Worm (Caenorhabditis elegans): Measurements from ENCODE around the gene C29F5.1.

C29F5.1 gene

DNA sequence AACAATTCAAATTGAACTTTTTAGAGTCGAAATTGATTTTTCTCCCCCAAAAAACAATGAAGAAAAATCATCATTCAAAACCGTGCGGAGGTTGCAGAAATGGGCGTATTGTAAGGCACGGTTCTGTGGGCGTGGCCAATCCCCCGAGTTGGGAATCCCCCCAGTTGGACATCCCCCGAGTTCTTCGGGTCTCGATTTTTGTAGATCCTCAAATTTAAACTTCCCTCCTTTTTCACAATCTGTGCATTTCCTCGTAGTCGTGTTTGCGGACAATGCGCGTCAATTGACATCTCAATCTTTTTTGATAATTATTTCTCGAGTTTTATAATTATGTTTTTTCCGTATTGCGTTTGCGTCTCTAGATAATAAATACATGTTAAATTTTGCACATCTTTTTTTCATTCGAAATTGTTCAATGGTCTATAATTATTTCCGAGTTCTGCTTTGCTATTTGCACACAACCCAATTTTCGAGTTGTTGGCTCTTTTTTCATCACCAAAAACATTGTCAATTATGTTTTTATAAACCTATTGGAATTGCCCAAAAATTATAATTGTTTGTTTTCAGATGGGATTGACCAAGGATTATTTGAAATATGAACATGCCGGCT lies 33.4 kb upstream of the C29F5.1 start, which contains the start of gene F13H8.2 (continued):
- TF ChIP-seq mab-9 (GFP tag; IDR thresholded peaks at IDR 0.05) (peak; percentile 83), lin-14 (GFP tag; optimal IDR thresholded peaks at IDR 0.05) (peak; percentile 75), grh-1 (GFP tag; IDR thresholded peaks at IDR 0.05) (peak; percentile 82), nhr-19 (GFP tag; conservative IDR thresholded peaks at IDR 0.05) (peak; percentile 89), efl-1 (optimal IDR thresholded peaks at IDR 0.05) (peak; percentile 97 to 99), efl-1 (GFP tag; optimal IDR thresholded peaks at IDR 0.05 in 1 of 2) (peak; percentile 98 to 100)

DNA sequence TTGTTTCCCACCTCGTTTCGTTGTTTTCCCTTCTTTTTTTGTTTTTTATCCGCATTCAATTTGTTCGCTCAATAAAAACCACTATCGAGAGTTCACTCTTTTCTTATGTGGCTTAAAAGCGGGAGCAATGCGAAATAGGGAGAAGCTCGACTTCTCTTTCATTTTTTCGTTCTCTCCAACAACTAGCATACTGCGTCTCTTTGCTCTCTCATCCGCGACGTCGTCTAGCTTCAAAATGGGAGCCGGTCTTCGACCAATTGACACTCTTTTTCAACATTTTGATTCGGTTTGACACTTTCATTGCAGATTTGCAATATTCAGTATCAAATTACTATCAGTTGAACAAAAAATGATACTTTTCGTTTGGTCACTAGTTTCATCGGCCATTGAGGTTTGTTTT lies 29.4 kb upstream of the C29F5.1 start, which contains the start of gene bpl-1:
bpl-1 (plus strand) TSS at position 301 of the 400 bp plus-strand sequence.
- TF ChIP-seq efl-1 (optimal IDR thresholded peaks at IDR 0.05) (peak; percentile 3 to 9), efl-1 (GFP tag; optimal IDR thresholded peaks at IDR 0.05 in 1 of 2) (no peak), aly-2 (tag; optimal IDR thresholded peaks at IDR 0.05) (no peak), ceh-82 (tag; optimal IDR thresholded peaks at IDR 0.05) (peak in 1 of 3 experiments; percentile 2), nhr-76 (tag; optimal IDR thresholded peaks at IDR 0.05) (no peak), dpl-1 (GFP tag; optimal IDR thresholded peaks at IDR 0.05) (peak in 1 of 3 experiments; percentile 10), lsy-2 (tag; optimal IDR thresholded peaks at IDR 0.05) (peak in 1 of 2 experiments; percentile 1), lin-14 (GFP tag; optimal IDR thresholded peaks at IDR 0.05) (peak; percentile 28)

DNA sequence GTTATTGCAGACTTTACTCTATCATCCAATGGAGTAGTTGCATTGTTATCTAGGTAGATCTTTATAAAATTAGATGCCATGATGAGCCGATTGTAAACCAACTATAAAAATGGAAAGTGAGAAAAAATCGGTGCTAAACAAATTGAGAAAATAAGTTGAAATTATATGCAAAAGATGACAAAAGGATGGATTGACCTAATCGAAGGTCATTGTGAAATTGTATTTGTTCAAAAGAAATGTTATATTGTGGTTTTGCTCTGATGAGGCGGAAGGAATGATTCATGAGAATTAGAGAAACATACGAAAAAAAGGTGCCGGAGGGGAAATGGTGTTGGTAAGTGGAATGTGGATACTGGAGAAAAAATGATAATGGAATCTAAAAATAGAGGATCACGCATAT lies 22.3 kb upstream of the C29F5.1 start, which contains the start of gene scly-1:
scly-1 (minus strand) TSS at position 101 of the 400 bp plus-strand sequence.
- TF ChIP-seq lin-15B (tag; optimal IDR thresholded peaks at IDR 0.05) (no peak), efl-1 (optimal IDR thresholded peaks at IDR 0.05) (no peak), efl-1 (GFP tag; optimal IDR thresholded peaks at IDR 0.05 in 1 of 2) (peak in 1 of 2 experiments; percentile 87)

DNA sequence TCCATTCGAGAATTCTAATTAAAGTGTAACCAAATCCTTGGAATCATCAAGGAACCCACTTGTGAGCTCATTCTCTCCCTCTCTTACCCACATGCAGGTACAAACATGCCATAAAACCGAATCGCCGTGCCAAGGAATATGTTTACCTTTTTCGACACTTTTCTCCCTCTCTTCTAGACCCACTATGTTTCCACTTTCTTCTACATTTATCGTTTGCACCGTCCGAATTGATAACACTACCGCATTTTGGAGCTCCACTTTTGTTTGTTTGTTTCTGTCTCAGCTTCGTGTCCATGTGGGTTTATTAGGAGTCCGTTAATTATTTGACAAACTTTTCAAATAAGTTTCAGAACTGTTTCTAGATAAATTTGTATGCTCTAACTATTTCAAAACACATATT lies 21.4 kb upstream of the C29F5.1 start:
- TF ChIP-seq fos-1 (tag; optimal IDR thresholded peaks at IDR 0.05) (no peak), elt-2 (tag; optimal IDR thresholded peaks at IDR 0.05) (peak; percentile 38)

DNA sequence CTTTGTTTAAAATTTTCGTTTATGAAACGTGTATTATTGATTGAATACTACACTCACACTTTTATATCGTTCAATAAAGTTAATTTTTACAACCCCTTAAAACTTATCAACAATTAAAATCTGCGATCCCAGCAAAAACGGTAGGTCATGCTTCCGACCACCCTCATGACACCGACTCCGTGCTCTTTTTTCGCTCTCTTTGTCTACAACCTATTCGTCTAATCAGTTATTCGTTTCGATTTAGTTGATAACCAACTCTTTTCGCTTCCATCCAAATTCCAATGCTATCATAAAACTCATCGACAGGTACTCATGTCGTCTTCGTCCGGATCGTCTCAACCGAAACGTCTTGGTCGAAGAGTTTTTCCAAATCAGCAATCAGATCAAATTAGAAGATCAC lies 20.3 kb upstream of the C29F5.1 start, which contains the start of gene F13H8.1:
F13H8.1 (plus strand) TSS at position 311 of the 400 bp plus-strand sequence.
- TF ChIP-seq lin-35 (GFP tag; optimal IDR thresholded peaks at IDR 0.05) = peak in 1 of 2 experiments; percentile 8
- peak; percentile 29 for TF ChIP-seq pqm-1 (tag; optimal IDR thresholded peaks at IDR 0.05)
- TF ChIP-seq skn-1 (tag; optimal IDR thresholded peaks at IDR 0.05) = no peak
- peak; percentile 54 for TF ChIP-seq elt-2 (tag; optimal IDR thresholded peaks at IDR 0.05)
- no peak for TF ChIP-seq mdl-1 (tag; optimal IDR thresholded peaks at IDR 0.05)

DNA sequence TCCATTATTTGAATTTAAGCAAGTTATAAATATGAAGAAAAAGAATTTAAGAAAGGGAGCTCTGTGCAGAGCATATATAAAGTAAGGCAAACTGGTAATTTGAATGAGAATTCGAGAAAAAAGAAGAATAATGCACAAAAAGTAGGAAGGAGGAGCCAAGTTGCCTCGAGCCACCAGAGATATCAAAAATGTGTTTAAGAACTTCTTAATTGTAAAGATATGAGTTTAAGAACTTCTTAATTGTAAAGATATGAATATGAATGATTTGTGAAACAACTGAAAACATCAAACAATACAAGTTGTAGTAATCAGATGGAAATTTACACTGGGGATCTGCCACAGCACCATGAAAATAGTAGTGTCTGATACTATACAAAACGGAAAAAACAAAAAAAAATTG lies 16.5 kb upstream of the C29F5.1 start, which contains the start of gene F13H8.6:
F13H8.6 (minus strand) TSS at position 101 of the 400 bp plus-strand sequence.
- TF ChIP-seq lin-13 (GFP tag; optimal IDR thresholded peaks at IDR 0.05) = no peak
- TF ChIP-seq nhr-77 (tag; optimal IDR thresholded peaks at IDR 0.05) = no peak
- TF ChIP-seq pax-3 (tag; optimal IDR thresholded peaks at IDR 0.05) = no peak
- no peak for TF ChIP-seq elt-3 (tag; optimal IDR thresholded peaks at IDR 0.05)
- no peak for TF ChIP-seq aly-2 (tag; optimal IDR thresholded peaks at IDR 0.05)
- TF ChIP-seq rnt-1 (tag; optimal IDR thresholded peaks at IDR 0.05) = no peak

DNA sequence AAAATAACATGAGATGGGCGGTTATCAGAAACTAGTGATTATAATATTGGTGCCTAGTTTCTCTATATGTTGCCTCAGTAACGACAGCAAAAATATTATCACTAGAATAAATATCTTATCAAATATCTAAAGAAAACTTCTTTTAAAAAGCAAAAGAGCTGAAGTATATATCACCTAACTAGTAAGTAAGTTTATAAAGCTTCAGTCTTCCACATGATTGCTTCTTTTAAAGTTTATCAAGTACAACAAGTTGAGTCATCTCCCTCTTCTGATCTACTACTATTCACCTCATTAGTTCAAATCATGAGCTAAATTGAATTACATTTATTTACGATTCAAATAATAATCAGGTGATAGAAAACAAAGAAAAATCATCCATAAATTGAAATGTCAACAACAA lies 15.2 kb upstream of the C29F5.1 start:
- TF ChIP-seq rnt-1 (tag; optimal IDR thresholded peaks at IDR 0.05) = no peak
- TF ChIP-seq irx-1 (tag; optimal IDR thresholded peaks at IDR 0.05) = no peak
- no peak for TF ChIP-seq F16B12.6 (tag; optimal IDR thresholded peaks at IDR 0.05)
- no peak for TF ChIP-seq zag-1 (tag; optimal IDR thresholded peaks at IDR 0.05)
- no peak for TF ChIP-seq xbp-1 (tag; optimal IDR thresholded peaks at IDR 0.05)
- TF ChIP-seq swsn-7 (tag; optimal IDR thresholded peaks at IDR 0.05) = peak; percentile 5
- no peak for TF ChIP-seq nhr-28 (tag; optimal IDR thresholded peaks at IDR 0.05)
- TF ChIP-seq mef-2 (tag; optimal IDR thresholded peaks at IDR 0.05) = no peak
- TF ChIP-seq nhr-47 (tag; optimal IDR thresholded peaks at IDR 0.05) = no peak
- TF ChIP-seq nhr-237 (tag; optimal IDR thresholded peaks at IDR 0.05) = no peak
- TF ChIP-seq ceh-8 (GFP tag; optimal IDR thresholded peaks at IDR 0.05) = peak; percentile 87
- no peak for TF ChIP-seq jun-1 (tag; optimal IDR thresholded peaks at IDR 0.05)
- no peak for TF ChIP-seq hlh-17 (GFP tag; optimal IDR thresholded peaks at IDR 0.05; ENCODE audit: borderline replicate concordance)
- TF ChIP-seq lsy-2 (tag; optimal IDR thresholded peaks at IDR 0.05) = peak; percentile 1 to 32
- no peak for TF ChIP-seq grh-1 (GFP tag; IDR thresholded peaks at IDR 0.05)
- TF ChIP-seq lin-35 (GFP tag; optimal IDR thresholded peaks at IDR 0.05) = no peak
- TF ChIP-seq pag-3 (tag; optimal IDR thresholded peaks at IDR 0.05; ENCODE audit: borderline replicate concordance, insufficient read depth) = no peak
- no peak for TF ChIP-seq nhr-20 (tag; optimal IDR thresholded peaks at IDR 0.05)
- no peak for TF ChIP-seq nhr-76 (tag; optimal IDR thresholded peaks at IDR 0.05)
- TF ChIP-seq fkh-10 (GFP tag; optimal IDR thresholded peaks at IDR 0.05) = no peak
- peak; percentile 3; the same call in 1 of the 2 replicates for TF ChIP-seq nhr-19 (GFP tag; conservative IDR thresholded peaks at IDR 0.05)

Measured in whole organism, L1 larva.